Worm (Caenorhabditis elegans) whole organism, midembryonic: ENCODE results near the gene sdz-15.

Experiments used
- flt-1 ChIP-seq: fragments of 200-800 bp; sonication (Bioruptor generic); IDR thresholded peaks from 2 replicates; pipeline ENCODE4 v1.3.6; 2022; ENCODE audit warnings: missing genetic modification characterization, missing compliant biosample characterization
- klf-2 ChIP-seq: fragments of 200-800 bp; sonication (Bioruptor generic); conservative IDR thresholded peaks from 2 replicates; pipeline ENCODE4 v1.3.6; 2022; ENCODE audit warnings: missing genetic modification reagents, missing genetic modification characterization, missing compliant biosample characterization
- tab-1 ChIP-seq: fragments of 200-800 bp; sonication (Bioruptor generic); IDR thresholded peaks from 2 replicates; pipeline ENCODE4 v1.3.6; 2022; ENCODE audit warnings: missing genetic modification characterization, missing compliant biosample characterization

- TF ChIP-seq tab-1 (GFP tag; lab: Robert Waterston, UW) (no peak), flt-1 (GFP tag; lab: Robert Waterston, UW) (no peak), klf-2 (no peak)
Observed at ce11 chrIII:6509301-6509700, 11.0 kb downstream of the sdz-15 start.
